Fruit fly (Drosophila melanogaster) whole organism, embryonic: ENCODE results near the gene CG14352.
A peak's percentile ranks its signal among the peaks of the same experiment; 100 is the strongest.

ENCODE experiments used
- Abd-B ChIP-seq: fragments of 200-800 bp; sonication (Bioruptor generic); optimal IDR thresholded peaks from 2 replicates; lab custom pipeline; 2018; ENCODE audit warnings: missing biosample characterization, mild to moderate bottlenecking, missing genetic modification characterization, moderate library complexity
- CG11456 ChIP-seq: fragments of 200-800 bp; sonication (Bioruptor generic); IDR thresholded peaks from 3 replicates; pipeline ENCODE4 v1.3.6; 2022; ENCODE audit warnings: missing biosample characterization, missing genetic modification characterization
- CG11560 ChIP-seq: fragments of 200-800 bp; sonication (Bioruptor generic); IDR thresholded peaks from 3 replicates; pipeline ENCODE4 v1.3.6; 2022; ENCODE audit warnings: missing biosample characterization, missing genetic modification characterization
- CG15073 ChIP-seq: fragments of 200-800 bp; sonication (Bioruptor generic); optimal IDR thresholded peaks from 2 replicates; lab custom pipeline; 2016; ENCODE audit warnings: missing biosample characterization, missing genetic modification characterization
- CG16815 ChIP-seq: fragments of 200-800 bp; sonication (Bioruptor generic); optimal IDR thresholded peaks from 3 replicates; lab custom pipeline; 2017; ENCODE audit warnings: missing biosample characterization, mild to moderate bottlenecking, missing genetic modification characterization
- CG17328 ChIP-seq: fragments of 200-800 bp; sonication (Bioruptor generic); IDR thresholded peaks from 2 replicates; pipeline ENCODE4 v1.3.6; 2022; ENCODE audit warnings: missing biosample characterization, missing genetic modification characterization
- CG17359 ChIP-seq: fragments of 200-800 bp; sonication (Bioruptor generic); optimal IDR thresholded peaks from 3 replicates; lab custom pipeline; 2018; ENCODE audit warnings: missing biosample characterization, mild to moderate bottlenecking, missing genetic modification characterization, moderate library complexity
- CG17385 ChIP-seq: fragments of 200-800 bp; sonication (Bioruptor generic); optimal IDR thresholded peaks from 3 replicates; lab custom pipeline; 2018; ENCODE audit warnings: missing biosample characterization, mild to moderate bottlenecking, missing genetic modification characterization
- CG17912 ChIP-seq: fragments of 200-800 bp; sonication (Bioruptor generic); optimal IDR thresholded peaks from 2 replicates; lab custom pipeline; 2018; ENCODE audit warnings: missing biosample characterization, mild to moderate bottlenecking, missing genetic modification characterization
- CG18599 ChIP-seq: fragments of 200-800 bp; sonication (Bioruptor generic); optimal IDR thresholded peaks from 3 replicates; lab custom pipeline; 2017; ENCODE audit warnings: missing biosample characterization, missing genetic modification characterization, mild to moderate bottlenecking, moderate library complexity, missing genetic modification reagents
- CG2678 ChIP-seq: fragments of 200-800 bp; sonication (Bioruptor generic); optimal IDR thresholded peaks from 3 replicates; lab custom pipeline; 2019; ENCODE audit warnings: missing biosample characterization, mild to moderate bottlenecking, missing genetic modification characterization, moderate library complexity
- CG4617 ChIP-seq: fragments of 200-800 bp; sonication (Bioruptor generic); optimal IDR thresholded peaks from 3 replicates; lab custom pipeline; 2016; ENCODE audit warnings: missing biosample characterization, missing genetic modification characterization, borderline replicate concordance
- CG6791 ChIP-seq: fragments of 200-800 bp; sonication (Bioruptor generic); IDR thresholded peaks from 3 replicates; pipeline ENCODE4 v1.3.6; 2022; ENCODE audit warnings: missing biosample characterization, missing genetic modification characterization; ENCODE audit not compliant: partially characterized antibody
- CG7372 ChIP-seq: fragments of 200-800 bp; sonication (Bioruptor generic); IDR thresholded peaks from 2 replicates; pipeline ENCODE4 v1.3.6; 2022; ENCODE audit warnings: missing biosample characterization, missing genetic modification characterization
- CG8281 ChIP-seq: fragments of 200-800 bp; sonication (Bioruptor generic); optimal IDR thresholded peaks from 2 replicates; lab custom pipeline; 2018; ENCODE audit warnings: missing biosample characterization, mild to moderate bottlenecking, missing genetic modification characterization, moderate library complexity
- CG8924 ChIP-seq: fragments of 200-800 bp; optimal IDR thresholded peaks from 3 replicates; lab custom pipeline; 2019; ENCODE audit warnings: missing biosample characterization, mild to moderate bottlenecking, missing genetic modification characterization, moderate library complexity
- CoRest ChIP-seq: fragments of 200-800 bp; sonication (Bioruptor generic); optimal IDR thresholded peaks from 3 replicates; lab custom pipeline; 2018; ENCODE audit warnings: missing biosample characterization, mild to moderate bottlenecking, missing genetic modification characterization, moderate library complexity
- Dbx ChIP-seq: fragments of 200-800 bp; sonication (Bioruptor generic); IDR thresholded peaks from 3 replicates; pipeline ENCODE4 v1.3.6; 2022; ENCODE audit warnings: missing biosample characterization, missing genetic modification characterization
- Dref ChIP-seq: fragments of 200-800 bp; sonication (Bioruptor generic); IDR thresholded peaks from 2 replicates; pipeline ENCODE4 v1.3.6; 2022; ENCODE audit warnings: missing biosample characterization, missing genetic modification characterization
- E2f1 ChIP-seq: fragments of 200-800 bp; sonication (Bioruptor generic); IDR thresholded peaks from 2 replicates; pipeline ENCODE4 v1.3.6; 2022; ENCODE audit warnings: missing biosample characterization, missing genetic modification characterization
- Ets65A ChIP-seq: fragments of 200-800 bp; sonication (Bioruptor generic); peaks from one replicate; lab custom pipeline; 2016; ENCODE audit warnings: missing biosample characterization, missing genetic modification characterization
- Fer3 ChIP-seq: fragments of 200-800 bp; sonication (Bioruptor generic); optimal IDR thresholded peaks from 2 replicates; lab custom pipeline; 2018; ENCODE audit warnings: missing biosample characterization, mild to moderate bottlenecking, missing genetic modification characterization, moderate library complexity
- H15 ChIP-seq: fragments of 200-800 bp; sonication (Bioruptor generic); IDR thresholded peaks from 3 replicates; pipeline ENCODE4 v1.3.6; 2022; ENCODE audit warnings: missing biosample characterization, missing genetic modification characterization
- Hr51 ChIP-seq, 2 experiments: fragments of 200-800 bp; sonication (Bioruptor generic); optimal IDR thresholded peaks; 2 replicates in 1 of 2; 3 replicates in 1 of 2; lab custom pipeline; 2016 to 2018; ENCODE audit warnings: missing biosample characterization in 2 of 2, missing genetic modification characterization in 2 of 2, mild to moderate bottlenecking in 1 of 2, moderate library complexity in 1 of 2
- Hsf ChIP-seq: fragments of 200-800 bp; sonication (Bioruptor generic); optimal IDR thresholded peaks from 3 replicates; lab custom pipeline; 2016; ENCODE audit warnings: missing biosample characterization, missing genetic modification characterization
- Kr ChIP-seq: fragments of 200-800 bp; sonication (Bioruptor generic); optimal IDR thresholded peaks from 2 replicates; lab custom pipeline; 2017; ENCODE audit warnings: missing biosample characterization, mild to moderate bottlenecking, missing genetic modification characterization
- Mrtf ChIP-seq: fragments of 200-800 bp; sonication (Bioruptor generic); IDR thresholded peaks from 3 replicates; pipeline ENCODE4 v1.3.6; 2022; ENCODE audit warnings: missing biosample characterization, missing genetic modification characterization
- Ptx1 ChIP-seq: fragments of 200-800 bp; sonication (Bioruptor generic); IDR thresholded peaks from 2 replicates; pipeline ENCODE4 v1.3.6; 2022; ENCODE audit warnings: missing biosample characterization, missing genetic modification characterization
- Scr ChIP-seq: fragments of 200-800 bp; sonication (Bioruptor generic); IDR thresholded peaks from 2 replicates; pipeline ENCODE4 v1.3.6; 2022; ENCODE audit warnings: missing biosample characterization, missing genetic modification characterization; ENCODE audit not compliant: partially characterized antibody
- Taf1 ChIP-seq: fragments of 200-800 bp; sonication (Bioruptor generic); IDR thresholded peaks from 2 replicates; pipeline ENCODE4 v1.3.6; 2022; ENCODE audit warnings: missing biosample characterization, missing genetic modification characterization
- Usf ChIP-seq: fragments of 200-800 bp; sonication (Bioruptor generic); optimal IDR thresholded peaks from 2 replicates; lab custom pipeline; 2017; ENCODE audit warnings: missing genotype, missing biosample characterization, missing genetic modification characterization
- aop ChIP-seq: fragments of 200-800 bp; sonication (Bioruptor generic); IDR thresholded peaks from 2 replicates; pipeline ENCODE4 v1.3.6; 2022; ENCODE audit warnings: missing biosample characterization, missing genetic modification characterization
- az2 ChIP-seq: fragments of 200-800 bp; sonication (Bioruptor generic); optimal IDR thresholded peaks from 3 replicates; lab custom pipeline; 2016; ENCODE audit warnings: missing biosample characterization, missing genetic modification characterization
- ci ChIP-seq: fragments of 200-800 bp; sonication (Bioruptor generic); IDR thresholded peaks from 3 replicates; pipeline ENCODE4 v1.3.6; 2022; ENCODE audit warnings: missing biosample characterization, missing genetic modification characterization
- crp ChIP-seq, 2 experiments: fragments of 200-800 bp; sonication (Bioruptor generic); optimal IDR thresholded peaks; 2 replicates in 1 of 2; 3 replicates in 1 of 2; lab custom pipeline; 2017; ENCODE audit warnings: missing biosample characterization in 2 of 2, missing genetic modification characterization in 2 of 2, mild to moderate bottlenecking in 1 of 2, moderate library complexity in 1 of 2
- dimm ChIP-seq: fragments of 200-800 bp; sonication (Bioruptor generic); IDR thresholded peaks from 2 replicates; pipeline ENCODE4 v1.3.6; 2022; ENCODE audit warnings: missing biosample characterization, missing genetic modification characterization
- fd3F ChIP-seq: fragments of 200-800 bp; sonication (Bioruptor generic); optimal IDR thresholded peaks from 2 replicates; lab custom pipeline; 2018; ENCODE audit warnings: missing biosample characterization, mild to moderate bottlenecking, missing genetic modification characterization, moderate library complexity
- gfzf ChIP-seq: fragments of 200-800 bp; sonication (Bioruptor generic); optimal IDR thresholded peaks from 2 replicates; lab custom pipeline; 2016; ENCODE audit warnings: missing biosample characterization, mild to moderate bottlenecking, missing genetic modification characterization, moderate library complexity
- gsb-n ChIP-seq: fragments of 200-800 bp; sonication (Bioruptor generic); optimal IDR thresholded peaks from 3 replicates; lab custom pipeline; 2018; ENCODE audit warnings: missing biosample characterization, mild to moderate bottlenecking, missing genetic modification characterization
- ham ChIP-seq: fragments of 200-800 bp; sonication (Bioruptor generic); IDR thresholded peaks from 2 replicates; pipeline ENCODE4 v1.3.6; 2022; ENCODE audit warnings: missing biosample characterization, missing genetic modification characterization
- hb ChIP-seq: fragments of 200-800 bp; sonication (Bioruptor generic); IDR thresholded peaks from 3 replicates; pipeline ENCODE4 v1.3.6; 2022; ENCODE audit warnings: missing biosample characterization, missing genetic modification characterization; ENCODE audit not compliant: partially characterized antibody
- hbn ChIP-seq: fragments of 200-800 bp; sonication (Bioruptor generic); IDR thresholded peaks from 2 replicates; pipeline ENCODE4 v1.3.6; 2022; ENCODE audit warnings: missing biosample characterization, missing genetic modification characterization; ENCODE audit not compliant: partially characterized antibody
- ind ChIP-seq: fragments of 200-800 bp; sonication (Bioruptor generic); optimal IDR thresholded peaks from 3 replicates; lab custom pipeline; 2016; ENCODE audit warnings: missing biosample characterization, missing genetic modification characterization
- maf-S ChIP-seq: fragments of 200-800 bp; sonication (Bioruptor generic); optimal IDR thresholded peaks from 2 replicates; lab custom pipeline; 2016; ENCODE audit warnings: missing biosample characterization, missing genetic modification characterization
- nom ChIP-seq: fragments of 200-800 bp; sonication (Bioruptor generic); optimal IDR thresholded peaks from 2 replicates; lab custom pipeline; 2017; ENCODE audit warnings: missing biosample characterization, missing genetic modification characterization, mild to moderate bottlenecking, moderate library complexity, missing genetic modification reagents
- pfk ChIP-seq: fragments of 200-800 bp; sonication (Bioruptor generic); optimal IDR thresholded peaks from 2 replicates; lab custom pipeline; 2018; ENCODE audit warnings: missing biosample characterization, mild to moderate bottlenecking, missing genetic modification characterization, moderate library complexity
- sna ChIP-seq: fragments of 200-800 bp; sonication (Bioruptor generic); IDR thresholded peaks from 2 replicates; pipeline ENCODE4 v1.3.6; 2022; ENCODE audit warnings: missing biosample characterization, missing genetic modification characterization; ENCODE audit not compliant: partially characterized antibody
- stc ChIP-seq: fragments of 200-800 bp; sonication (Bioruptor generic); IDR thresholded peaks from 2 replicates; pipeline ENCODE4 v1.3.6; 2022; ENCODE audit warnings: missing biosample characterization, missing genetic modification characterization
- tin ChIP-seq: fragments of 200-800 bp; sonication (Bioruptor generic); optimal IDR thresholded peaks from 3 replicates; lab custom pipeline; 2016; ENCODE audit warnings: missing biosample characterization, missing genetic modification characterization
- tup ChIP-seq: fragments of 200-800 bp; sonication (Bioruptor generic); optimal IDR thresholded peaks from 2 replicates; lab custom pipeline; 2016; ENCODE audit warnings: missing biosample characterization, mild to moderate bottlenecking, missing genetic modification characterization, moderate library complexity
- usp ChIP-seq: fragments of >200 bp; optimal IDR thresholded peaks from 2 replicates; lab custom pipeline; 2017; ENCODE audit warnings: missing biosample characterization, missing genetic modification characterization

Gene CG14352

dm6 chr2L:1568631-1569030, 42.6 kb upstream of the CG14352 start (continued):
- TF ChIP-seq hbn (no peak), sna (no peak), Usf (no peak), Hsf (no peak), stc (no peak), CG2678 (tag; lab: Kevin White, UChicago) (peak; percentile 40), Fer3 (tag; lab: Kevin White, UChicago) (no peak), Scr (GFP tag; lab: Robert Waterston, UW) (no peak), CG8281 (no peak), aop (GFP tag; lab: Robert Waterston, UW) (no peak), crp (GFP tag; optimal IDR thresholded peaks at IDR 0.05; lab: Kevin White, UChicago) (no peak), Dbx (GFP tag; lab: Robert Waterston, UW) (no peak), CG17359 (peak; percentile 29), dimm (GFP tag; lab: Robert Waterston, UW) (no peak), hb (GFP tag; lab: Robert Waterston, UW) (no peak), CG6791 (GFP tag; lab: Robert Waterston, UW) (no peak), Ptx1 (GFP tag; lab: Robert Waterston, UW) (no peak), CG17912 (GFP tag; lab: Kevin White, UChicago) (no peak), ham (GFP tag; lab: Robert Waterston, UW) (no peak), Dref (GFP tag; lab: Robert Waterston, UW) (no peak), CG18599 (GFP tag; lab: Kevin White, UChicago) (peak; percentile 13), gsb-n (tag; lab: Kevin White, UChicago) (peak; percentile 19), tup (GFP tag; lab: Kevin White, UChicago) (no peak), maf-S (GFP tag; lab: Kevin White, UChicago) (no peak), tin (GFP tag; lab: Kevin White, UChicago) (no peak), CG15073 (GFP tag; lab: Kevin White, UChicago) (no peak), CG17385 (GFP tag; lab: Kevin White, UChicago) (no peak), H15 (GFP tag; lab: Robert Waterston, UW) (no peak), ind (peak; percentile 14), CG11456 (GFP tag; lab: Robert Waterston, UW) (no peak), fd3F (GFP tag; lab: Kevin White, UChicago) (no peak), CG7372 (GFP tag; lab: Robert Waterston, UW) (no peak), E2f1 (no peak), usp (GFP tag; lab: Kevin White, UChicago) (no peak), nom (GFP tag; lab: Kevin White, UChicago) (no peak), az2 (GFP tag; lab: Kevin White, UChicago) (no peak), ci (GFP tag; lab: Robert Waterston, UW) (0 out of 3 replicates have a peak, but pooled peaks have one; percentile 27), Mrtf (no peak), CG8924 (no peak), Ets65A (no peak), CG11560 (no peak), CG4617 (no peak), gfzf (GFP tag; lab: Kevin White, UChicago) (no peak), Kr (GFP tag; lab: Kevin White, UChicago) (no peak), Abd-B (GFP tag; lab: Kevin White, UChicago) (no peak), CG17328 (GFP tag; lab: Robert Waterston, UW) (peak; percentile 19; the same call in 1 of the 2 replicates), Hr51 (GFP tag; optimal IDR thresholded peaks at IDR 0.05; lab: Kevin White, UChicago) (peak in 1 of 2 experiments; percentile 36), Taf1 (GFP tag; lab: Robert Waterston, UW) (no peak), CoRest (peak; percentile 15), CG16815 (GFP tag; lab: Kevin White, UChicago) (no peak), pfk (GFP tag; lab: Kevin White, UChicago) (no peak)
